Worm (Caenorhabditis elegans) whole organism, L2 larva: ENCODE data around the gene K06B9.6.

ENCODE experiments used
- R02D3.7 ChIP-seq: fragments of 150-350 bp; optimal IDR thresholded peaks from 2 replicates; lab custom pipeline; 2014; ENCODE audit warnings: missing biosample characterization, missing genetic modification characterization
- dmd-4 ChIP-seq: sonication (generic microtip); optimal IDR thresholded peaks from 2 replicates; lab custom pipeline; 2017; ENCODE audit warnings: missing biosample characterization, missing genetic modification characterization
- elt-1 ChIP-seq: fragments of 150-350 bp; optimal IDR thresholded peaks from 2 replicates; lab custom pipeline; 2014; ENCODE audit warnings: missing biosample characterization, missing genetic modification characterization
- fos-1 ChIP-seq: fragments of 150-350 bp; optimal IDR thresholded peaks from 2 replicates; lab custom pipeline; 2014; ENCODE audit warnings: missing biosample characterization, missing genetic modification characterization
- mdl-1 ChIP-seq, 2 experiments: fragments of 150-350 bp in 1 of 2; sonication (generic microtip) in 1 of 2; optimal IDR thresholded peaks; 2 replicates each; lab custom pipeline; 2017; ENCODE audit warnings: missing biosample characterization in 2 of 2, missing genetic modification characterization in 2 of 2
- sem-4 ChIP-seq: fragments of 150-350 bp; optimal IDR thresholded peaks from 2 replicates; lab custom pipeline; 2014; ENCODE audit warnings: missing biosample characterization, missing genetic modification reagents, missing genetic modification characterization
- snpc-4 ChIP-seq: fragments of 150-350 bp; optimal IDR thresholded peaks from 2 replicates; lab custom pipeline; 2014; ENCODE audit warnings: missing biosample characterization, missing genetic modification characterization
- ztf-4 ChIP-seq: fragments of 150-350 bp; optimal IDR thresholded peaks from 2 replicates; lab custom pipeline; 2014; ENCODE audit warnings: missing biosample characterization, missing genetic modification characterization

ce11 chrIV:4218276-4218675 lies 21.6 kb upstream of the K06B9.6 start:
- TF ChIP-seq dmd-4 (tag; lab: Kevin White, UChicago) (no peak), snpc-4 (tag; lab: Kevin White, UChicago) (no peak), sem-4 (no peak), elt-1 (tag; lab: Kevin White, UChicago) (no peak), ztf-4 (tag; lab: Kevin White, UChicago) (no peak), mdl-1 (tag; optimal IDR thresholded peaks at IDR 0.05; lab: Kevin White, UChicago) (no peak), fos-1 (tag; lab: Kevin White, UChicago) (no peak), R02D3.7 (tag; lab: Kevin White, UChicago) (no peak)
